Worm (Caenorhabditis elegans): ENCODE results near the gene E02H1.6.

DNA sequence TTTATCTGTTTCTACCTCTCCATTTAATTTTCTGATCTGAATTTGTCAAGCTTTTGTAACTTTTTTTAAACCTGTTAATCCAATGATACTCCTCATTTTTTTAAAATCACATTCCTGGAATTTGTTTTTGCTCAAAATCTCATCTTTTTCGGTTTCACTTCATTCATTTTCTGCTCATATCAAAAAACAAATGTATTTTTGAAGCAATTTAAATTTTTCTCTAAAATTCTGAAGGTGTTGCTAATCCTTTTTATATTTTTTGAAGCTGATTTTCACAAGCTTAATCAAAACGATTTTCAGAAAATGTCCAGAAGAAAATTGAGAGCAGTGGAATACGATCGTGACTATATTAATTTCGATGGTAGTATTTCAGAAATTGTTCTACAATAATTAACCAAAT, 1.6 kb upstream of the E02H1.6 start, which contains the start of gene E02H1.5:
- TF ChIP-seq snpc-4 (tag; optimal IDR thresholded peaks at IDR 0.05) (no peak), gei-8 (GFP tag; optimal IDR thresholded peaks at IDR 0.05) (no peak), lin-13 (GFP tag; optimal IDR thresholded peaks at IDR 0.05) (no peak)
